Fruit fly (Drosophila melanogaster) whole organism, embryonic: ENCODE measurements around the gene sle.
A peak's percentile ranks its signal among the peaks of the same experiment; 100 is the strongest.

Experiments used
- BEAF-32 ChIP-seq: fragments of 200-800 bp; sonication (Bioruptor generic); optimal IDR thresholded peaks from 3 replicates; lab custom pipeline; 2017; ENCODE audit warnings: missing biosample characterization, missing genetic modification characterization, mild to moderate bottlenecking, moderate library complexity, missing genetic modification reagents
- CG10147 ChIP-seq: fragments of 200-800 bp; sonication (Bioruptor generic); optimal IDR thresholded peaks from 2 replicates; lab custom pipeline; 2019; ENCODE audit warnings: missing biosample characterization, mild to moderate bottlenecking, missing genetic modification characterization, moderate library complexity
- CG10267 ChIP-seq: fragments of 200-800 bp; sonication (Bioruptor generic); optimal IDR thresholded peaks from 2 replicates; lab custom pipeline; 2018; ENCODE audit warnings: missing biosample characterization, mild to moderate bottlenecking, missing genetic modification characterization, moderate library complexity
- CG10565 ChIP-seq: fragments of 200-800 bp; sonication (Bioruptor generic); optimal IDR thresholded peaks from 3 replicates; lab custom pipeline; 2016; ENCODE audit warnings: missing biosample characterization, mild to moderate bottlenecking, missing genetic modification characterization
- CG13296 ChIP-seq: fragments of 200-800 bp; sonication (Bioruptor generic); optimal IDR thresholded peaks from 3 replicates; lab custom pipeline; 2018; ENCODE audit warnings: missing biosample characterization, mild to moderate bottlenecking, missing genetic modification characterization
- CG1602 ChIP-seq: fragments of 200-800 bp; sonication (Bioruptor generic); optimal IDR thresholded peaks from 3 replicates; lab custom pipeline; 2016; ENCODE audit warnings: missing biosample characterization, missing genetic modification characterization
- CG16813 ChIP-seq: fragments of 200-800 bp; sonication (Bioruptor generic); IDR thresholded peaks from 3 replicates; pipeline ENCODE4 v1.3.6; 2022; ENCODE audit warnings: missing biosample characterization, missing genetic modification characterization; ENCODE audit not compliant: partially characterized antibody
- CG2875 ChIP-seq: fragments of 200-800 bp; sonication (Bioruptor generic); optimal IDR thresholded peaks from 2 replicates; lab custom pipeline; 2017; ENCODE audit warnings: missing biosample characterization, mild to moderate bottlenecking, missing genetic modification characterization, missing genetic modification reagents
- CG30431 ChIP-seq: fragments of 200-800 bp; sonication (Bioruptor generic); optimal IDR thresholded peaks from 2 replicates; lab custom pipeline; 2017; ENCODE audit warnings: missing biosample characterization, missing genetic modification characterization
- CG34422 ChIP-seq: fragments of 200-800 bp; sonication (Bioruptor generic); IDR thresholded peaks from 3 replicates; pipeline ENCODE4 v1.3.6; 2022; ENCODE audit warnings: missing biosample characterization, missing genetic modification characterization
- CG43689 ChIP-seq: fragments of 200-800 bp; sonication (Bioruptor generic); IDR thresholded peaks from 2 replicates; pipeline ENCODE4 v1.3.6; 2022; ENCODE audit warnings: missing biosample characterization, missing genetic modification characterization
- CG4424 ChIP-seq: fragments of 200-800 bp; sonication (Bioruptor generic); optimal IDR thresholded peaks from 3 replicates; lab custom pipeline; 2016; ENCODE audit warnings: missing biosample characterization, missing genetic modification characterization
- CG5953 ChIP-seq: fragments of 200-800 bp; sonication (Bioruptor generic); IDR thresholded peaks from 2 replicates; pipeline ENCODE4 v1.3.6; 2022; ENCODE audit warnings: missing biosample characterization, missing genetic modification characterization
- CG6654 ChIP-seq: fragments of 200-800 bp; sonication (Bioruptor generic); optimal IDR thresholded peaks from 2 replicates; lab custom pipeline; 2017; ENCODE audit warnings: missing biosample characterization, mild to moderate bottlenecking, missing genetic modification characterization
- CG7786 ChIP-seq: fragments of 200-800 bp; sonication (Bioruptor generic); optimal IDR thresholded peaks from 2 replicates; lab custom pipeline; 2016; ENCODE audit warnings: missing biosample characterization, missing genetic modification characterization
- CG8359 ChIP-seq: fragments of 200-800 bp; sonication (Bioruptor generic); optimal IDR thresholded peaks from 2 replicates; lab custom pipeline; 2017; ENCODE audit warnings: missing biosample characterization, mild to moderate bottlenecking, missing genetic modification characterization, borderline replicate concordance
- CG9437 ChIP-seq: fragments of 200-800 bp; sonication (Bioruptor generic); optimal IDR thresholded peaks from 2 replicates; lab custom pipeline; 2018; ENCODE audit warnings: missing biosample characterization, mild to moderate bottlenecking, missing genetic modification characterization
- CHES-1-like ChIP-seq: fragments of 200-800 bp; sonication (Bioruptor generic); optimal IDR thresholded peaks from 2 replicates; lab custom pipeline; 2016; ENCODE audit warnings: missing biosample characterization, missing genetic modification characterization
- E2f1 ChIP-seq: fragments of 200-800 bp; sonication (Bioruptor generic); IDR thresholded peaks from 2 replicates; pipeline ENCODE4 v1.3.6; 2022; ENCODE audit warnings: missing biosample characterization, missing genetic modification characterization
- E2f2 ChIP-seq: fragments of 200-800 bp; sonication (Bioruptor generic); IDR thresholded peaks from 2 replicates; pipeline ENCODE4 v1.3.6; 2022; ENCODE audit warnings: missing biosample characterization, missing genetic modification characterization
- Elba2 ChIP-seq: fragments of 200-800 bp; sonication (Bioruptor generic); optimal IDR thresholded peaks from 3 replicates; lab custom pipeline; 2016; ENCODE audit warnings: missing biosample characterization, missing genetic modification characterization
- HLHmδ ChIP-seq: fragments of 200-800 bp; sonication (Bioruptor generic); optimal IDR thresholded peaks from 2 replicates; lab custom pipeline; 2018; ENCODE audit warnings: missing biosample characterization, mild to moderate bottlenecking, missing genetic modification characterization, moderate library complexity
- Hand ChIP-seq: fragments of 200-800 bp; sonication (Bioruptor generic); optimal IDR thresholded peaks from 2 replicates; lab custom pipeline; 2017; ENCODE audit warnings: mild to moderate bottlenecking, missing biosample characterization, missing genetic modification reagents, missing genetic modification characterization
- Hmr ChIP-seq: fragments of 200-800 bp; sonication (Bioruptor generic); optimal IDR thresholded peaks from 3 replicates; lab custom pipeline; 2017; ENCODE audit warnings: mild to moderate bottlenecking, missing biosample characterization, missing genetic modification reagents, missing genetic modification characterization
- Med ChIP-seq: fragments of 200-800 bp; sonication (Bioruptor generic); peaks from one replicate; lab custom pipeline; 2016; ENCODE audit warnings: missing biosample characterization, missing genetic modification characterization, mild to moderate bottlenecking, inconsistent platforms, moderate library complexity
- Mes4 ChIP-seq: fragments of 200-800 bp; sonication (Bioruptor generic); optimal IDR thresholded peaks from 2 replicates; lab custom pipeline; 2016; ENCODE audit warnings: missing biosample characterization, missing genetic modification characterization
- Mrtf ChIP-seq: fragments of 200-800 bp; sonication (Bioruptor generic); IDR thresholded peaks from 3 replicates; pipeline ENCODE4 v1.3.6; 2022; ENCODE audit warnings: missing biosample characterization, missing genetic modification characterization
- Oli ChIP-seq: fragments of 200-800 bp; sonication (Bioruptor generic); optimal IDR thresholded peaks from 2 replicates; lab custom pipeline; 2018; ENCODE audit warnings: missing biosample characterization, mild to moderate bottlenecking, missing genetic modification characterization, moderate library complexity
- Tbp ChIP-seq: fragments of >200 bp; optimal IDR thresholded peaks from 2 replicates; lab custom pipeline; 2018; ENCODE audit warnings: missing biosample characterization, missing genetic modification characterization
- Trl ChIP-seq, 3 experiments: fragments of >200 bp in 2 of 3; fragments of 200-800 bp in 1 of 3; sonication (Bioruptor generic) in 1 of 3; optimal IDR thresholded peaks; 2 replicates in 1 of 3; 3 replicates in 2 of 3; lab custom pipeline; 2016 to 2017; ENCODE audit warnings: missing biosample characterization in 1 of 3, missing genetic modification characterization in 1 of 3
- caup ChIP-seq: fragments of 200-800 bp; sonication (Bioruptor generic); optimal IDR thresholded peaks from 3 replicates; lab custom pipeline; 2017; ENCODE audit warnings: missing biosample characterization, mild to moderate bottlenecking, missing genetic modification characterization, moderate library complexity; ENCODE audit not compliant: severe bottlenecking
- ci ChIP-seq: fragments of 200-800 bp; sonication (Bioruptor generic); IDR thresholded peaks from 3 replicates; pipeline ENCODE4 v1.3.6; 2022; ENCODE audit warnings: missing biosample characterization, missing genetic modification characterization
- cwo ChIP-seq: fragments of 200-800 bp; sonication (Bioruptor generic); optimal IDR thresholded peaks from 3 replicates; lab custom pipeline; 2017; ENCODE audit warnings: missing biosample characterization, missing genetic modification characterization, mild to moderate bottlenecking, moderate library complexity, missing genetic modification reagents
- gfzf ChIP-seq: fragments of 200-800 bp; sonication (Bioruptor generic); optimal IDR thresholded peaks from 2 replicates; lab custom pipeline; 2016; ENCODE audit warnings: missing biosample characterization, mild to moderate bottlenecking, missing genetic modification characterization, moderate library complexity
- gsb ChIP-seq: fragments of 200-800 bp; sonication (Bioruptor generic); IDR thresholded peaks from 2 replicates; pipeline ENCODE4 v1.3.6; 2022; ENCODE audit warnings: missing biosample characterization, missing genetic modification characterization
- ind ChIP-seq: fragments of 200-800 bp; sonication (Bioruptor generic); optimal IDR thresholded peaks from 3 replicates; lab custom pipeline; 2016; ENCODE audit warnings: missing biosample characterization, missing genetic modification characterization
- jumu ChIP-seq: fragments of 200-800 bp; sonication (Bioruptor generic); optimal IDR thresholded peaks from 3 replicates; lab custom pipeline; 2016; ENCODE audit warnings: missing biosample characterization, missing genetic modification characterization
- lbe ChIP-seq: fragments of 200-800 bp; sonication (Bioruptor generic); optimal IDR thresholded peaks from 2 replicates; lab custom pipeline; 2016; ENCODE audit warnings: missing biosample characterization, mild to moderate bottlenecking, missing genetic modification characterization
- luna ChIP-seq: fragments of 200-800 bp; sonication (Bioruptor generic); optimal IDR thresholded peaks from 2 replicates; lab custom pipeline; 2016; ENCODE audit warnings: missing biosample characterization, missing genetic modification characterization
- maf-S ChIP-seq: fragments of 200-800 bp; sonication (Bioruptor generic); optimal IDR thresholded peaks from 2 replicates; lab custom pipeline; 2016; ENCODE audit warnings: missing biosample characterization, missing genetic modification characterization
- mld ChIP-seq: fragments of 200-800 bp; sonication (Bioruptor generic); IDR thresholded peaks from 3 replicates; pipeline ENCODE4 v1.3.6; 2022; ENCODE audit warnings: missing biosample characterization, missing genetic modification characterization; ENCODE audit not compliant: partially characterized antibody
- pnt ChIP-seq: fragments of 200-800 bp; sonication (Bioruptor generic); optimal IDR thresholded peaks from 3 replicates; lab custom pipeline; 2016; ENCODE audit warnings: missing biosample characterization, missing genetic modification characterization
- seq ChIP-seq: fragments of 200-800 bp; sonication (Bioruptor generic); IDR thresholded peaks from 2 replicates; pipeline ENCODE4 v1.3.6; 2022; ENCODE audit warnings: missing biosample characterization, missing genetic modification characterization
- sim ChIP-seq: fragments of 200-800 bp; sonication (Bioruptor generic); IDR thresholded peaks from 2 replicates; pipeline ENCODE4 v1.3.6; 2022; ENCODE audit warnings: missing biosample characterization, missing genetic modification characterization
- sob ChIP-seq: fragments of 200-800 bp; sonication (Bioruptor generic); IDR thresholded peaks from 2 replicates; pipeline ENCODE4 v1.3.6; 2022; ENCODE audit warnings: missing biosample characterization, missing genetic modification characterization
- twi ChIP-seq: fragments of 200-800 bp; optimal IDR thresholded peaks from 2 replicates; lab custom pipeline; 2019; ENCODE audit warnings: missing biosample characterization, mild to moderate bottlenecking, missing genetic modification characterization, moderate library complexity
- unc-4 ChIP-seq: fragments of 200-800 bp; sonication (Bioruptor generic); IDR thresholded peaks from 2 replicates; pipeline ENCODE4 v1.3.6; 2022; ENCODE audit warnings: missing biosample characterization, missing genetic modification characterization; ENCODE audit not compliant: partially characterized antibody
- usp ChIP-seq: fragments of >200 bp; optimal IDR thresholded peaks from 2 replicates; lab custom pipeline; 2017; ENCODE audit warnings: missing biosample characterization, missing genetic modification characterization
- zen ChIP-seq: fragments of 200-800 bp; sonication (Bioruptor generic); optimal IDR thresholded peaks from 3 replicates; lab custom pipeline; 2018; ENCODE audit warnings: missing biosample characterization, mild to moderate bottlenecking, missing genetic modification characterization, moderate library complexity
- zen2 ChIP-seq: fragments of 200-800 bp; sonication (Bioruptor generic); IDR thresholded peaks from 3 replicates; pipeline ENCODE4 v1.3.6; 2022; ENCODE audit warnings: missing biosample characterization, missing genetic modification characterization; ENCODE audit not compliant: partially characterized antibody

The sle gene

dm6 chr3R:10332823-10333263 is at the start of gene sle (continued):
- TF ChIP-seq Trl (optimal IDR thresholded peaks at IDR 0.05; lab: Kevin White, UChicago) (no peak), Trl (GFP tag; optimal IDR thresholded peaks at IDR 0.05; lab: Kevin White, UChicago) (peak; percentile 61), CG1602 (GFP tag; lab: Kevin White, UChicago) (peak; percentile 43), CG10565 (GFP tag; lab: Kevin White, UChicago) (no peak), Med (GFP tag; lab: Kevin White, UChicago) (peak; percentile 96), Mes4 (GFP tag; lab: Kevin White, UChicago) (peak; percentile 38), CHES-1-like (GFP tag; lab: Kevin White, UChicago) (peak; percentile 78), maf-S (GFP tag; lab: Kevin White, UChicago) (peak; percentile 50), lbe (no peak), CG4424 (GFP tag; lab: Kevin White, UChicago) (peak; percentile 59), CG10267 (tag; lab: Kevin White, UChicago) (peak; percentile 99), CG5953 (GFP tag; lab: Robert Waterston, UW) (no peak), caup (GFP tag; lab: Kevin White, UChicago) (no peak), cwo (GFP tag; lab: Kevin White, UChicago) (no peak), Oli (tag; lab: Kevin White, UChicago) (peak; percentile 27), CG8359 (GFP tag; lab: Kevin White, UChicago) (no peak), Hand (GFP tag; lab: Kevin White, UChicago) (no peak), sob (peak; percentile 61), luna (no peak), HLHmδ (GFP tag; lab: Kevin White, UChicago) (no peak), CG7786 (GFP tag; lab: Kevin White, UChicago) (peak; percentile 64), CG2875 (no peak), ind (GFP tag; lab: Kevin White, UChicago) (peak; percentile 64), CG13296 (peak; percentile 59), Tbp (GFP tag; lab: Kevin White, UChicago) (no peak), jumu (GFP tag; lab: Kevin White, UChicago) (no peak), zen (tag; lab: Kevin White, UChicago) (peak; percentile 64), usp (no peak), CG16813 (GFP tag; lab: Robert Waterston, UW) (peak; percentile 59), BEAF-32 (GFP tag; lab: Kevin White, UChicago) (peak; percentile 61), CG43689 (GFP tag; lab: Robert Waterston, UW) (no peak), CG10147 (no peak), mld (GFP tag; lab: Robert Waterston, UW) (no peak), unc-4 (GFP tag; lab: Robert Waterston, UW) (peak; percentile 44; the same call in 1 of the 2 replicates), E2f2 (peak; percentile 86), E2f1 (peak; percentile 38; the same call in 1 of the 2 replicates), CG30431 (GFP tag; lab: Kevin White, UChicago) (peak; percentile 26), sim (GFP tag; lab: Robert Waterston, UW) (no peak), pnt (GFP tag; lab: Kevin White, UChicago) (no peak), Mrtf (GFP tag; lab: Robert Waterston, UW) (no peak), gfzf (GFP tag; lab: Kevin White, UChicago) (peak; percentile 33), Elba2 (GFP tag; lab: Kevin White, UChicago) (peak; percentile 14), gsb (no peak), CG6654 (no peak), CG9437 (peak; percentile 44), Hmr (GFP tag; lab: Kevin White, UChicago) (no peak), CG34422 (peak; percentile 42; the same call in 1 of the 3 replicates), twi (tag; lab: Kevin White, UChicago) (peak; percentile 68), seq (GFP tag; lab: Robert Waterston, UW) (no peak), ci (no peak), zen2 (GFP tag; lab: Robert Waterston, UW) (no peak)
